Worm (Caenorhabditis elegans) whole organism, L4 larva: Measurements from ENCODE around the gene snb-7.
A peak's percentile ranks its signal among the peaks of the same experiment; 100 is the strongest.

Source experiments
- F37D6.2 ChIP-seq: sonication (generic microtip); optimal IDR thresholded peaks from 2 replicates; lab custom pipeline; 2016; ENCODE audit warnings: mild to moderate bottlenecking, missing genetic modification characterization, missing compliant biosample characterization
- Y75B8A.6 ChIP-seq: fragments of 200-800 bp; sonication (Bioruptor generic); IDR thresholded peaks from 2 replicates; pipeline ENCODE4 v1.3.6; 2022; ENCODE audit warnings: missing genetic modification reagents, missing genetic modification characterization, missing compliant biosample characterization
- ZK546.5 ChIP-seq, 2 experiments: sonication (generic microtip); optimal IDR thresholded peaks; 2 replicates each; lab custom pipeline; 2017; ENCODE audit warnings: missing biosample characterization in 2 of 2, missing genetic modification characterization in 2 of 2
- aha-1 ChIP-seq: fragments of 150-350 bp; peaks from one replicate; lab custom pipeline; 2014; ENCODE audit warnings: missing biosample characterization, missing genetic modification characterization
- ceh-44 ChIP-seq: fragments of 200-800 bp; sonication (Bioruptor generic); IDR thresholded peaks from 2 replicates; pipeline ENCODE4 v1.3.6; 2022; ENCODE audit warnings: missing genetic modification reagents, missing genetic modification characterization, missing compliant biosample characterization
- cey-2 ChIP-seq: sonication (generic microtip); optimal IDR thresholded peaks from 3 replicates; lab custom pipeline; 2017; ENCODE audit warnings: missing genetic modification characterization, mild to moderate bottlenecking, missing compliant biosample characterization, antibody characterized with exemption, borderline replicate concordance; ENCODE audit not compliant: insufficient read depth
- dpl-1 ChIP-seq: fragments of 150-350 bp; optimal IDR thresholded peaks from 2 replicates; lab custom pipeline; 2014; ENCODE audit warnings: missing biosample characterization, missing genetic modification reagents, missing genetic modification characterization
- dve-1 ChIP-seq: sonication (generic microtip); optimal IDR thresholded peaks from 2 replicates; lab custom pipeline; 2017; ENCODE audit warnings: antibody characterized with exemption, mild to moderate bottlenecking, missing genetic modification characterization, missing compliant biosample characterization; ENCODE audit not compliant: insufficient read depth
- fkh-10 ChIP-seq: fragments of 150-350 bp; optimal IDR thresholded peaks from 2 replicates; lab custom pipeline; 2014; ENCODE audit warnings: missing biosample characterization, missing genetic modification reagents, missing genetic modification characterization
- hlh-11 ChIP-seq: fragments of 200-800 bp; sonication (Bioruptor generic); optimal IDR thresholded peaks from 2 replicates; lab custom pipeline; 2018; ENCODE audit warnings: mild to moderate bottlenecking, missing genetic modification characterization, missing compliant biosample characterization
- hlh-30 ChIP-seq: sonication (generic microtip); optimal IDR thresholded peaks from 2 replicates; lab custom pipeline; 2017; ENCODE audit warnings: antibody characterized with exemption, mild to moderate bottlenecking, missing genetic modification characterization, missing compliant biosample characterization; ENCODE audit not compliant: insufficient read depth
- hmg-1.1 ChIP-seq: fragments of 200-800 bp; sonication (Bioruptor generic); IDR thresholded peaks from 2 replicates; pipeline ENCODE4 v1.3.6; 2022; ENCODE audit warnings: missing genetic modification reagents, missing genetic modification characterization, missing compliant biosample characterization
- jun-1 ChIP-seq: fragments of 150-350 bp; optimal IDR thresholded peaks from 2 replicates; lab custom pipeline; 2014; ENCODE audit warnings: missing biosample characterization, missing genetic modification reagents, missing genetic modification characterization
- lim-7 ChIP-seq: fragments of 200-800 bp; sonication (Bioruptor generic); IDR thresholded peaks from 2 replicates; pipeline ENCODE4 v1.3.6; 2022; ENCODE audit warnings: missing genetic modification characterization, missing compliant biosample characterization
- lin-13 ChIP-seq: fragments of 150-350 bp; optimal IDR thresholded peaks from 2 replicates; lab custom pipeline; 2014; ENCODE audit warnings: missing biosample characterization, missing genetic modification reagents, missing genetic modification characterization
- lin-15B ChIP-seq: fragments of 150-350 bp; sonication (generic microtip); optimal IDR thresholded peaks from 3 replicates; lab custom pipeline; 2014; ENCODE audit warnings: missing biosample characterization, missing genetic modification characterization
- lin-38 ChIP-seq: fragments of 200-800 bp; sonication (Bioruptor generic); IDR thresholded peaks from 2 replicates; pipeline ENCODE4 v1.3.6; 2022; ENCODE audit warnings: missing genetic modification reagents, missing genetic modification characterization, missing compliant biosample characterization
- lsy-2 ChIP-seq, 2 experiments: fragments of 150-350 bp in 1 of 2; sonication (generic microtip) in 1 of 2; optimal IDR thresholded peaks; 2 replicates each; lab custom pipeline; 2014 to 2017; ENCODE audit warnings: missing biosample characterization in 2 of 2, missing genetic modification characterization in 2 of 2
- mep-1 ChIP-seq: fragments of 150-350 bp; sonication (generic microtip); optimal IDR thresholded peaks from 3 replicates; lab custom pipeline; 2014; ENCODE audit warnings: missing biosample characterization, missing genetic modification characterization
- mes-2 ChIP-seq: sonication (generic microtip); optimal IDR thresholded peaks from 2 replicates; lab custom pipeline; 2016; ENCODE audit warnings: missing genotype, mild to moderate bottlenecking, missing genetic modification characterization, missing compliant biosample characterization; ENCODE audit not compliant: poor library complexity, severe bottlenecking
- nhr-102 ChIP-seq: sonication (generic microtip); optimal IDR thresholded peaks from 2 replicates; lab custom pipeline; 2016; ENCODE audit warnings: mild to moderate bottlenecking, missing genetic modification characterization, moderate library complexity, missing compliant biosample characterization
- nhr-28 ChIP-seq: fragments of 150-350 bp; optimal IDR thresholded peaks from 2 replicates; lab custom pipeline; 2014; ENCODE audit warnings: missing biosample characterization, missing genetic modification characterization
- nhr-6 ChIP-seq: fragments of 150-350 bp; optimal IDR thresholded peaks from 2 replicates; lab custom pipeline; 2014; ENCODE audit warnings: missing biosample characterization, missing genetic modification characterization
- nhr-77 ChIP-seq: fragments of 150-350 bp; optimal IDR thresholded peaks from 2 replicates; lab custom pipeline; 2014; ENCODE audit warnings: missing biosample characterization, missing genetic modification characterization
- pha-4 ChIP-seq, 2 experiments: fragments of 150-350 bp in 1 of 2; fragments of 200-800 bp in 1 of 2; sonication (Bioruptor generic) in 1 of 2; IDR thresholded peaks in 1 of 2; optimal IDR thresholded peaks in 1 of 2; 2 replicates each; pipeline versions ENCODE4 v1.3.6 to Lab custom; 2014 to 2022; ENCODE audit warnings: missing genetic modification characterization in 2 of 2, missing genetic modification reagents in 2 of 2, missing biosample characterization in 1 of 2, missing compliant biosample characterization in 1 of 2
- php-3 ChIP-seq: fragments of 200-800 bp; sonication (Bioruptor generic); IDR thresholded peaks from 2 replicates; pipeline ENCODE4 v1.3.6; 2022; ENCODE audit warnings: missing genetic modification reagents, missing genetic modification characterization, missing compliant biosample characterization
- pqm-1 ChIP-seq: sonication (generic microtip); optimal IDR thresholded peaks from 2 replicates; lab custom pipeline; 2017; ENCODE audit warnings: missing biosample characterization, missing genetic modification characterization
- rbr-2 ChIP-seq: sonication (generic microtip); optimal IDR thresholded peaks from 2 replicates; lab custom pipeline; 2016; ENCODE audit warnings: missing genotype, missing genetic modification characterization, missing compliant biosample characterization
- sdz-12 ChIP-seq: fragments of 200-800 bp; sonication (Bioruptor generic); optimal IDR thresholded peaks from 2 replicates; lab custom pipeline; 2018; ENCODE audit warnings: mild to moderate bottlenecking, missing genetic modification characterization, missing compliant biosample characterization
- spr-1 ChIP-seq: sonication (generic microtip); optimal IDR thresholded peaks from 2 replicates; lab custom pipeline; 2016; ENCODE audit warnings: mild to moderate bottlenecking, missing genetic modification characterization, missing compliant biosample characterization
- tag-97 ChIP-seq: fragments of 200-800 bp; sonication (Bioruptor generic); IDR thresholded peaks from 2 replicates; pipeline ENCODE4 v1.3.6; 2022; ENCODE audit warnings: missing genetic modification characterization, missing compliant biosample characterization
- ztf-7 ChIP-seq: fragments of 150-350 bp; optimal IDR thresholded peaks from 2 replicates; lab custom pipeline; 2014; ENCODE audit warnings: missing biosample characterization, missing genetic modification characterization

Gene snb-7

DNA sequence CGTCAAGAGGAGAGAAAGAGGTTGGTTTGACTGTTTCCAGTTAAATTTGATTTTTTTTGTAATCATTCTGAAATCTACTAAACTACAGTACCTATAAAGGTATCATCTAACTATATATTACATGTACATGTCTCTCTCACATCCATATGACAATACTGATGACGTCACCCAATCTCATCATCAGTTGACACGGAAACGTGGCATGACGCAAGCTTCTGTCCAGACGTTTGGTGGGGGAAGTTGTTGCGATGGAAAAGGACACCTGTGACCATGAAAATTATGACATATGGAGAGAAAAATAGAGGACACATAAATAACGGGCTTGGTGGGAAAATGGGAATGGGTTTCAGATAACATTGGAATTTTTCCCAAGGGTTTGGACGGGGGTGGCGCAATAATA, 11.7 kb upstream of the snb-7 start:
- TF ChIP-seq hlh-11 (tag; lab: Kevin White, UChicago) (no peak), tag-97 (GFP tag; lab: Robert Waterston, UW) (no peak), lin-13 (no peak), sdz-12 (GFP tag; lab: Kevin White, UChicago) (no peak), lim-7 (no peak), pqm-1 (tag; lab: Kevin White, UChicago) (no peak), nhr-77 (tag; lab: Kevin White, UChicago) (no peak), aha-1 (tag; lab: Kevin White, UChicago) (no peak), jun-1 (tag; lab: Kevin White, UChicago) (no peak), lin-38 (no peak)
- TF ChIP-seq, all 104 proteins: peak for 0

DNA sequence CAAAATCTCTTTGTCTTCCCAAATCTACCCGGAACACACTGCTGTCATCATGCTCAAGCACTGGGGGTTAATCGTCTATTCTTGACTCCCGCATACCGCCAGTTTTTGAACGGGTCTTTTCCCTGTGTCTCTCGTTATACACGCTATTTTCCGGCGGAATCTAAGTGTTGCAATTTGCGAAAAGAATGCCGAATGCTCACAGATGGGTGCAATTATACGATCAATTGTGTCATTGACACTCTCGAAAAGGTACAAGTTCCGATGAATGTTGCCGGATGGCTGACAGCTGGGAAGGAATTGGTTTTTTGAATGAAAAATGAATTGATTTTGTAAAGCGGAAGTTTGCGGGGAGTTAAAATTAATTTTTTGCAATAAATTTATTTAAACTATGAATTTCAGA, 8.7 kb upstream of the snb-7 start:
- TF ChIP-seq F37D6.2 (tag; lab: Kevin White, UChicago) (no peak), pha-4 (GFP tag; IDR thresholded peaks at IDR 0.05; lab: Robert Waterston, UW) (no peak), pha-4 (tag; optimal IDR thresholded peaks at IDR 0.05; lab: Kevin White, UChicago) (no peak), hlh-11 (tag; lab: Kevin White, UChicago) (no peak), spr-1 (tag; lab: Kevin White, UChicago) (no peak), ZK546.5 (tag; optimal IDR thresholded peaks at IDR 0.05; lab: Kevin White, UChicago) (no peak)

DNA sequence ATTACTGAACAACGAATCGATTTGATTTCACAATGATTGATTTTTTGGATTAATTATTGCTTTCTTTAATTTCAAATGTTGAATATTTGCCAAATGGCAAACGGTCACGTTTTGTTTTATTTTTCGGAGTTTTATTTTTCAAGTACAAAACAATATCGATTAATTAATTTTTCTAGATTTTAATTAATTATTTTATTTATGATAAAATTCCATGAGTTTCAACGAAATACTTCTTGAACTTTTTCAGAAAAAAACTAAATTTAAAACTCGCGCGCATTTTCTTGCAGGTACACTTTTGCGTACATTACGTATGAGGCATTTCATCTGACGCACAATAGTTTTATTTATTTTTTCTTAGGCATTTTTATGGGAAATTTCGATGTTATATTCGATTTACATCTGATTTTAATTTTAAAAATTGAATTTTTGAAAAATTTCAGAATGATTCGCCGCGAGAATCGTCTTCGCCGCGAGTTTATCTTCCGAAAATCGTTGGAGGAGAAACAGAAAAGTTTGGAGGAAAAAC, 1.7 kb upstream of the snb-7 start, which contains the start of the genes ZK795.2 and ZK795.3:
Gene ZK795.2, minus strand, starts transcription at position 51 of the 526 bp plus-strand sequence.
Gene ZK795.3, plus strand, starts transcription at position 441 of the 526 bp plus-strand sequence.
- TF ChIP-seq mes-2 (tag; lab: Kevin White, UChicago) = peak; percentile 78
- peak; percentile 29 for TF ChIP-seq ztf-7
- TF ChIP-seq rbr-2 (tag; lab: Kevin White, UChicago) = peak; percentile 32
- TF ChIP-seq pha-4 (GFP tag; IDR thresholded peaks at IDR 0.05; lab: Robert Waterston, UW) = no peak; the same call in 1 of the 2 replicates
- peak; percentile 11 for TF ChIP-seq pha-4 (tag; optimal IDR thresholded peaks at IDR 0.05; lab: Kevin White, UChicago)
- peak; percentile 19 for TF ChIP-seq nhr-102 (tag; lab: Kevin White, UChicago)
- TF ChIP-seq ceh-44 = no peak
- TF ChIP-seq dpl-1 (GFP tag; lab: Kevin White, UChicago) = peak; percentile 98
- TF ChIP-seq Y75B8A.6 (GFP tag; lab: Robert Waterston, UW) = no peak
- TF ChIP-seq F37D6.2 (tag; lab: Kevin White, UChicago) = no peak
- peak; percentile 71 for TF ChIP-seq nhr-6 (tag; lab: Kevin White, UChicago)
- TF ChIP-seq php-3 = no peak
- peak; percentile 47 for TF ChIP-seq fkh-10 (GFP tag; lab: Kevin White, UChicago)
- TF ChIP-seq lsy-2 (tag; optimal IDR thresholded peaks at IDR 0.05; lab: Kevin White, UChicago) = peak in 1 of 2 experiments; percentile 83
- TF ChIP-seq mep-1 (tag; lab: Kevin White, UChicago) = peak; percentile 48
- 0 out of 2 replicates have a peak, but pooled peaks have one; percentile 17 for TF ChIP-seq hmg-1.1 (GFP tag; lab: Robert Waterston, UW)
- TF ChIP-seq lin-15B (tag; lab: Kevin White, UChicago) = no peak
- peak; percentile 0 for TF ChIP-seq nhr-28
- peak; percentile 49 for TF ChIP-seq hlh-30 (tag; lab: Kevin White, UChicago)
- peak; percentile 64 for TF ChIP-seq lin-38
- TF ChIP-seq dve-1 (tag; lab: Kevin White, UChicago) = peak; percentile 41

DNA sequence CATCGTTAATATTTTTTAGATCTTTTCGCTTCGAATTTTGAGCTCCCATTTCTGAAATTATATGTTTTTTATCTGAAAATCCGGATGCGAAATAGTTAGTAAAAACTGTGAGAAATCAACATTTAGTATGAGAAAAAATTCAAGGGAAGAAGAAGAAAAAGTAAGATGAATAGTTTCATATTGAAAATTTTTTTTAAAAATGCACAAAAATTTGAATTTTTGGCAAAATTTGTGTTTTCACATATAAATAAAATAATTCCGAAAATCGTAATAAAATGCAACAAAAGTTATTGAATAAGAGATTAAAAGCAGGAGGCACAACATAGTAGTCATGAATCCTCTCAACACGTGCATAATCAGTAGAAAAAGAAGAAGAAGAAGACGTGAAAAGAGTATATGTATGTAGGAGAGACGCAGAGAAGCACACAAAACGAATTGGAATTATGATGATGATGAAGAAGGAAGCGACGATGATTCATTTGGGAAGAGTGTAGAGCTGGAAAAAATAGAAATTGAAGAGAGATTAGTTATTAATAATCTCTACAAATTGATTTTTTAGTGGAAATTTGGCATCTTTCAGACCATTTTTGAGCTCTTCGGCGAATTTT, 5.4 kb downstream of the snb-7 start, which contains the start of gene eak-7:
Gene eak-7, minus strand, starts transcription at position 51 of the 608 bp plus-strand sequence.
- TF ChIP-seq cey-2 (tag; lab: Kevin White, UChicago) (no peak), hlh-30 (tag; lab: Kevin White, UChicago) (peak; percentile 19)
